Worm (Caenorhabditis elegans): ENCODE results near the gene F35G12.12.

ce11 chrIII:4551963-4552362 lies 29.6 kb upstream of the F35G12.12 start:
- no peak for TF ChIP-seq ztf-11 (tag; optimal IDR thresholded peaks at IDR 0.05)
- no peak for TF ChIP-seq elt-3 (tag; optimal IDR thresholded peaks at IDR 0.05)
- TF ChIP-seq unc-39 (tag; optimal IDR thresholded peaks at IDR 0.05), result no peak
- no peak for TF ChIP-seq mab-5 (tag; optimal IDR thresholded peaks at IDR 0.05)
- TF ChIP-seq unc-62 (GFP tag; optimal IDR thresholded peaks at IDR 0.05), result no peak
- TF ChIP-seq pha-4 (tag; optimal IDR thresholded peaks at IDR 0.05), result peak; percentile 33

Measured in whole organism, mixed stage, embryonic.